Fruit fly (Drosophila melanogaster) S2 (cell line): ENCODE measurements around the gene GlcAT-S.

Source experiments
- CG8478 ChIP-seq: fragments of >200 bp; optimal IDR thresholded peaks from 2 replicates; lab custom pipeline; 2018
- CTCF ChIP-seq, 2 experiments: fragments of >200 bp; optimal IDR thresholded peaks; 2 replicates each; lab custom pipeline; 2018

- TF ChIP-seq CG8478 (lab: Kevin White, UChicago) (no peak), CTCF (optimal IDR thresholded peaks at IDR 0.05; lab: Kevin White, UChicago) (no peak)
These were observed 41.3 kb downstream of the GlcAT-S start for dm6 chr2L:9657269-9658191.
